Worm (Caenorhabditis elegans) whole organism, early embryonic: ENCODE data around the gene srh-258.

Source experiments
- B0310.2 ChIP-seq: sonication (generic microtip); optimal IDR thresholded peaks from 2 replicates; lab custom pipeline; 2016; ENCODE audit warnings: mild to moderate bottlenecking, missing genetic modification characterization, missing compliant biosample characterization
- F13C5.2 ChIP-seq: sonication (generic microtip); optimal IDR thresholded peaks from 2 replicates; lab custom pipeline; 2017; ENCODE audit warnings: mild to moderate bottlenecking, missing genetic modification characterization, inconsistent platforms, missing compliant biosample characterization
- ama-1 ChIP-seq: fragments of 150-350 bp; optimal IDR thresholded peaks from 2 replicates; lab custom pipeline; 2014
- ceh-13 ChIP-seq: fragments of 200-800 bp; sonication (Bioruptor generic); optimal IDR thresholded peaks from 2 replicates; lab custom pipeline; 2018; ENCODE audit warnings: mild to moderate bottlenecking, missing genetic modification characterization, missing compliant biosample characterization
- ceh-36 ChIP-seq: sonication (generic microtip); optimal IDR thresholded peaks from 2 replicates; lab custom pipeline; 2016; ENCODE audit warnings: missing genetic modification characterization, inconsistent platforms, missing compliant biosample characterization
- ets-7 ChIP-seq: sonication (generic microtip); optimal IDR thresholded peaks from 2 replicates; lab custom pipeline; 2016; ENCODE audit warnings: missing genotype, missing genetic modification characterization, missing compliant biosample characterization
- flt-1 ChIP-seq: fragments of 200-800 bp; sonication (Bioruptor generic); IDR thresholded peaks from 2 replicates; pipeline ENCODE4 v1.3.6; 2022; ENCODE audit warnings: missing genetic modification characterization, missing compliant biosample characterization
- hmbx-1 ChIP-seq: sonication (generic microtip); optimal IDR thresholded peaks from 2 replicates; lab custom pipeline; 2016; ENCODE audit warnings: mild to moderate bottlenecking, missing genetic modification characterization, missing compliant biosample characterization
- hmg-4 ChIP-seq: fragments of 200-800 bp; sonication (Bioruptor generic); optimal IDR thresholded peaks from 2 replicates; lab custom pipeline; 2018; ENCODE audit warnings: mild to moderate bottlenecking, missing genetic modification characterization, missing compliant biosample characterization
- hnd-1 ChIP-seq: sonication (generic microtip); optimal IDR thresholded peaks from 2 replicates; lab custom pipeline; 2016; ENCODE audit warnings: missing genetic modification characterization, missing compliant biosample characterization
- scrt-1 ChIP-seq: fragments of 200-800 bp; sonication (Bioruptor generic); IDR thresholded peaks from 2 replicates; pipeline ENCODE4 v1.3.6; 2022; ENCODE audit warnings: missing genetic modification characterization, missing compliant biosample characterization
- sea-1 ChIP-seq: fragments of 200-800 bp; sonication (Bioruptor generic); conservative IDR thresholded peaks from 2 replicates; pipeline ENCODE4 v1.3.6; 2022; ENCODE audit warnings: missing genetic modification characterization, missing compliant biosample characterization
- tbx-37 ChIP-seq: fragments of 200-800 bp; sonication (Bioruptor generic); conservative IDR thresholded peaks from 2 replicates; pipeline ENCODE4 v1.3.6; 2022; ENCODE audit warnings: missing genetic modification reagents, missing genetic modification characterization, missing compliant biosample characterization
- tra-4 ChIP-seq: sonication (generic microtip); optimal IDR thresholded peaks from 2 replicates; lab custom pipeline; 2017; ENCODE audit warnings: missing genetic modification characterization, missing compliant biosample characterization

- TF ChIP-seq ama-1 (lab: Kevin White, UChicago) (no peak), tbx-37 (no peak), scrt-1 (GFP tag; lab: Robert Waterston, UW) (no peak), sea-1 (GFP tag; lab: Robert Waterston, UW) (no peak), hnd-1 (no peak), flt-1 (no peak), ceh-36 (no peak), hmbx-1 (tag; lab: Kevin White, UChicago) (no peak), B0310.2 (tag; lab: Kevin White, UChicago) (no peak), F13C5.2 (tag; lab: Kevin White, UChicago) (no peak), ceh-13 (GFP tag; lab: Kevin White, UChicago) (no peak), ets-7 (tag; lab: Kevin White, UChicago) (no peak), tra-4 (tag; lab: Kevin White, UChicago) (no peak), hmg-4 (GFP tag; lab: Kevin White, UChicago) (no peak)
Measured at ce11 chrV:15399691-15400377, 5.1 kb upstream of the srh-258 start, which contains the start of the genes T06E6.15 and sri-7.
